Worm (Caenorhabditis elegans) whole organism, L1 larva: ENCODE data around the gene str-3.

Source experiments
- C16A3.4 ChIP-seq: fragments of 150-350 bp; optimal IDR thresholded peaks from 2 replicates; lab custom pipeline; 2014; ENCODE audit warnings: missing biosample characterization, missing genetic modification characterization
- C34B4.2 ChIP-seq: sonication (generic microtip); optimal IDR thresholded peaks from 2 replicates; lab custom pipeline; 2017; ENCODE audit warnings: mild to moderate bottlenecking, missing genetic modification characterization, missing compliant biosample characterization
- Y116A8C.19 ChIP-seq: sonication (generic microtip); optimal IDR thresholded peaks from 2 replicates; lab custom pipeline; 2016; ENCODE audit warnings: missing compliant biosample characterization, missing genetic modification characterization, borderline replicate concordance
- aha-1 ChIP-seq: fragments of 150-350 bp; optimal IDR thresholded peaks from 2 replicates; lab custom pipeline; 2014; ENCODE audit warnings: missing biosample characterization, missing genetic modification characterization
- aly-2 ChIP-seq: fragments of 150-350 bp; optimal IDR thresholded peaks from 2 replicates; lab custom pipeline; 2014; ENCODE audit warnings: missing biosample characterization, missing genetic modification characterization
- blmp-1 ChIP-seq: fragments of 150-350 bp; optimal IDR thresholded peaks from 2 replicates; lab custom pipeline; 2014; ENCODE audit warnings: missing biosample characterization, missing genetic modification characterization
- ceh-82 ChIP-seq, 3 experiments: fragments of 150-350 bp in 1 of 3; sonication (generic microtip) in 2 of 3; optimal IDR thresholded peaks; 2 replicates each; lab custom pipeline; 2014 to 2017; ENCODE audit warnings: missing biosample characterization in 3 of 3, missing genetic modification characterization in 3 of 3
- ceh-88 ChIP-seq: fragments of 200-800 bp; sonication (Bioruptor generic); IDR thresholded peaks from 2 replicates; pipeline ENCODE4 v1.3.6; 2022; ENCODE audit warnings: missing genetic modification characterization, missing compliant biosample characterization
- ceh-90 ChIP-seq: sonication (generic microtip); optimal IDR thresholded peaks from 2 replicates; lab custom pipeline; 2016; ENCODE audit warnings: missing genetic modification characterization, missing compliant biosample characterization
- ces-1 ChIP-seq: fragments of 150-350 bp; optimal IDR thresholded peaks from 2 replicates; lab custom pipeline; 2014; ENCODE audit warnings: missing biosample characterization, missing genetic modification reagents, missing genetic modification characterization
- efl-1 ChIP-seq, 4 experiments: fragments of 150-350 bp; optimal IDR thresholded peaks in 3 of 4; peaks in 1 of 4; 1 replicate in 1 of 4; 2 replicates in 3 of 4; lab custom pipeline; 2014; ENCODE audit warnings: missing biosample characterization in 2 of 4, missing genetic modification characterization in 2 of 4, missing genetic modification reagents in 2 of 4
- egl-13 ChIP-seq: sonication (generic microtip); optimal IDR thresholded peaks from 2 replicates; lab custom pipeline; 2016; ENCODE audit warnings: missing genotype, missing genetic modification reagents, missing genetic modification characterization, missing compliant biosample characterization
- elt-3 ChIP-seq, 6 experiments: fragments of 150-350 bp in 1 of 6; sonication (generic microtip); optimal IDR thresholded peaks; 2 replicates each; lab custom pipeline; 2017 to 2018; ENCODE audit warnings: missing biosample characterization in 6 of 6, missing genetic modification characterization in 6 of 6, inconsistent platforms in 1 of 6
- fkh-4 ChIP-seq: sonication (generic microtip); optimal IDR thresholded peaks from 2 replicates; lab custom pipeline; 2016; ENCODE audit warnings: missing compliant biosample characterization, missing genetic modification characterization, borderline replicate concordance
- fkh-8 ChIP-seq: sonication (generic microtip); optimal IDR thresholded peaks from 2 replicates; lab custom pipeline; 2016; ENCODE audit warnings: mild to moderate bottlenecking, missing genetic modification characterization, missing compliant biosample characterization
- fos-1 ChIP-seq: fragments of 150-350 bp; optimal IDR thresholded peaks from 2 replicates; lab custom pipeline; 2014; ENCODE audit warnings: missing biosample characterization, missing genetic modification characterization
- grh-1 ChIP-seq: fragments of 200-800 bp; sonication (Bioruptor generic); IDR thresholded peaks from 2 replicates; pipeline ENCODE4 v1.3.6; 2022; ENCODE audit warnings: missing genetic modification reagents, missing genetic modification characterization, missing compliant biosample characterization
- irx-1 ChIP-seq: sonication (generic microtip); optimal IDR thresholded peaks from 2 replicates; lab custom pipeline; 2016; ENCODE audit warnings: missing genetic modification characterization, missing compliant biosample characterization
- jun-1 ChIP-seq: fragments of 150-350 bp; optimal IDR thresholded peaks from 2 replicates; lab custom pipeline; 2014; ENCODE audit warnings: missing biosample characterization, missing genetic modification reagents, missing genetic modification characterization
- lin-14 ChIP-seq: fragments of 200-800 bp; sonication (Bioruptor generic); optimal IDR thresholded peaks from 2 replicates; lab custom pipeline; 2018; ENCODE audit warnings: mild to moderate bottlenecking, missing genetic modification characterization, moderate library complexity, missing compliant biosample characterization
- lin-35 ChIP-seq, 2 experiments: fragments of 150-350 bp; optimal IDR thresholded peaks; 2 replicates each; lab custom pipeline; 2014; ENCODE audit warnings: missing biosample characterization in 2 of 2, missing genetic modification characterization in 2 of 2, missing genetic modification reagents in 2 of 2
- lin-39 ChIP-seq: fragments of 150-350 bp; optimal IDR thresholded peaks from 2 replicates; lab custom pipeline; 2014; ENCODE audit warnings: missing biosample characterization, missing genetic modification reagents, missing genetic modification characterization
- mab-9 ChIP-seq: fragments of 200-800 bp; sonication (Bioruptor generic); IDR thresholded peaks from 2 replicates; pipeline ENCODE4 v1.3.6; 2022; ENCODE audit warnings: missing genetic modification reagents, missing genetic modification characterization, missing compliant biosample characterization
- mdl-1 ChIP-seq, 2 experiments: fragments of 150-350 bp; optimal IDR thresholded peaks; 2 replicates each; lab custom pipeline; 2014 to 2017; ENCODE audit warnings: missing biosample characterization in 2 of 2, missing genetic modification characterization in 2 of 2, inconsistent platforms in 1 of 2
- mef-2 ChIP-seq: fragments of 150-350 bp; optimal IDR thresholded peaks from 2 replicates; lab custom pipeline; 2014; ENCODE audit warnings: missing biosample characterization, missing genetic modification characterization
- mep-1 ChIP-seq: fragments of 150-350 bp; optimal IDR thresholded peaks from 2 replicates; lab custom pipeline; 2014; ENCODE audit warnings: missing biosample characterization, missing genetic modification characterization
- nhr-19 ChIP-seq: fragments of 200-800 bp; sonication (Bioruptor generic); conservative IDR thresholded peaks from 2 replicates; pipeline ENCODE4 v1.3.6; 2022; ENCODE audit warnings: missing genetic modification characterization, missing compliant biosample characterization
- nhr-47 ChIP-seq: sonication (generic microtip); optimal IDR thresholded peaks from 2 replicates; lab custom pipeline; 2016; ENCODE audit warnings: mild to moderate bottlenecking, missing genetic modification characterization, moderate library complexity, missing compliant biosample characterization
- nhr-71 ChIP-seq: sonication (generic microtip); optimal IDR thresholded peaks from 2 replicates; lab custom pipeline; 2016; ENCODE audit warnings: mild to moderate bottlenecking, missing genetic modification characterization, moderate library complexity, missing compliant biosample characterization
- nhr-76 ChIP-seq: sonication (generic microtip); optimal IDR thresholded peaks from 2 replicates; lab custom pipeline; 2017; ENCODE audit warnings: missing biosample characterization, missing genetic modification characterization
- nhr-77 ChIP-seq: fragments of 150-350 bp; optimal IDR thresholded peaks from 2 replicates; lab custom pipeline; 2014; ENCODE audit warnings: missing biosample characterization, missing genetic modification characterization
- nhr-85 ChIP-seq: sonication (generic microtip); peaks from one replicate; lab custom pipeline; 2016; ENCODE audit warnings: missing genetic modification characterization, inconsistent platforms, missing compliant biosample characterization
- nhr-90 ChIP-seq: sonication (generic microtip); optimal IDR thresholded peaks from 2 replicates; lab custom pipeline; 2016; ENCODE audit warnings: mild to moderate bottlenecking, missing genetic modification characterization, missing compliant biosample characterization; ENCODE audit not compliant: poor library complexity
- pag-3 ChIP-seq: sonication (generic microtip); optimal IDR thresholded peaks from 2 replicates; lab custom pipeline; 2017; ENCODE audit warnings: missing genetic modification characterization, mild to moderate bottlenecking, missing compliant biosample characterization, antibody characterized with exemption, borderline replicate concordance; ENCODE audit not compliant: insufficient read depth
- pax-3 ChIP-seq: fragments of 200-800 bp; sonication (Bioruptor generic); optimal IDR thresholded peaks from 2 replicates; lab custom pipeline; 2018; ENCODE audit warnings: mild to moderate bottlenecking, missing genetic modification characterization, moderate library complexity, missing compliant biosample characterization
- pqm-1 ChIP-seq: sonication (generic microtip); optimal IDR thresholded peaks from 3 replicates; lab custom pipeline; 2017; ENCODE audit warnings: missing biosample characterization, missing genetic modification characterization
- rnt-1 ChIP-seq: sonication (generic microtip); optimal IDR thresholded peaks from 2 replicates; lab custom pipeline; 2016; ENCODE audit warnings: mild to moderate bottlenecking, missing genetic modification characterization, moderate library complexity, missing compliant biosample characterization
- skn-1 ChIP-seq: fragments of 150-350 bp; optimal IDR thresholded peaks from 2 replicates; lab custom pipeline; 2014; ENCODE audit warnings: missing biosample characterization, missing genetic modification characterization
- snu-23 ChIP-seq: sonication (generic microtip); optimal IDR thresholded peaks from 2 replicates; lab custom pipeline; 2016; ENCODE audit warnings: missing genetic modification characterization, missing compliant biosample characterization
- tbx-2 ChIP-seq: sonication (generic microtip); optimal IDR thresholded peaks from 2 replicates; lab custom pipeline; 2016; ENCODE audit warnings: missing genetic modification characterization, missing compliant biosample characterization
- tlp-1 ChIP-seq: fragments of 150-350 bp; optimal IDR thresholded peaks from 2 replicates; lab custom pipeline; 2014; ENCODE audit warnings: missing biosample characterization, missing genetic modification characterization
- unc-130 ChIP-seq: fragments of 150-350 bp; optimal IDR thresholded peaks from 2 replicates; lab custom pipeline; 2017; ENCODE audit warnings: missing biosample characterization, missing genetic modification characterization, inconsistent platforms
- unc-30 ChIP-seq: sonication (generic microtip); optimal IDR thresholded peaks from 2 replicates; lab custom pipeline; 2017; ENCODE audit warnings: missing biosample characterization, missing genetic modification characterization
- unc-86 ChIP-seq: sonication (generic microtip); optimal IDR thresholded peaks from 2 replicates; lab custom pipeline; 2016; ENCODE audit warnings: missing genetic modification characterization, missing compliant biosample characterization
- vab-15 ChIP-seq: sonication (generic microtip); optimal IDR thresholded peaks from 2 replicates; lab custom pipeline; 2017; ENCODE audit warnings: missing genotype, mild to moderate bottlenecking, missing genetic modification characterization, missing compliant biosample characterization
- zag-1 ChIP-seq: fragments of 150-350 bp; optimal IDR thresholded peaks from 2 replicates; lab custom pipeline; 2014; ENCODE audit warnings: missing biosample characterization, missing genetic modification characterization
- ztf-11 ChIP-seq, 2 experiments: sonication (generic microtip); optimal IDR thresholded peaks; 2 replicates each; lab custom pipeline; 2016 to 2017; ENCODE audit warnings: missing genetic modification characterization in 2 of 2, missing biosample characterization in 1 of 2, missing compliant biosample characterization in 1 of 2

str-3 gene

DNA sequence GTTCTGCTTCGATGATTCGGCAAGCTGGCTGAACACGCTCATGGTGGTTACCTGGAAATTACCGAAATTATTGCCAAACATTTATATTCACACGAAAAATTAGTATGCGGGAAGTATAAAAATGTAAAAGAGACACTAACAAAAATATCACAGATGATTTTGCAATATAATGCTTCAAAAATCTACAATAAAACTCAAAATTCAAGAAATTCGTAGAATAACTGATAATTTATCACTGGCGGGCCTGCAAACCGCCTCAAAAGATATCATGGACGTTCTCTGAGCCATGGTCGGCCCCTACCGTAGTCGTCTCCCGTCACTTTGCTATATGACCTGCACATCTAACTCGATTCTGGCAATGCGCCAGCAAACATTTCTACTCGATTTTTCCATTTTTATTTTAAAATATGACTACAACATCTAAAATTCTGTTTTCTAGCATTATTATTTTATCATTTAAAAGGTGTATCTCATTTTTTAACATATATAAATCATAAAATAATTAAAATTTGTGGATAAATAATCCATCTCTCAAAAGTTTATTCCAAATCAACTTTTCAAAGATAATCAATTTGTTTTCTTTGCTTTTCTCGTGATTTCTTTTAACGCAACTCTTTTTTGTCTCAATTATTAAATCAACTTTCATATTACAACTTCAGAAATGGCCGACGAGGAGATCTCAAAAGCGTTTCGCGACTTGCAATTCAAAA lies 49.4 kb upstream of the str-3 start, which contains the start of the genes F01G4.6 and pfd-1 (continued):
- no peak for TF ChIP-seq tlp-1
- peak; percentile 97 for TF ChIP-seq snu-23 (GFP tag; lab: Kevin White, UChicago)
- peak; percentile 71 for TF ChIP-seq pag-3 (tag; lab: Kevin White, UChicago)
- peak; percentile 95 to 97 (median 97) for TF ChIP-seq ceh-82 (tag; optimal IDR thresholded peaks at IDR 0.05; lab: Kevin White, UChicago)
- TF ChIP-seq unc-86 (tag; lab: Kevin White, UChicago) = peak; percentile 86
- peak; percentile 97 for TF ChIP-seq zag-1 (tag; lab: Kevin White, UChicago)
- peak; percentile 95 for TF ChIP-seq C16A3.4 (tag; lab: Kevin White, UChicago)
- TF ChIP-seq C34B4.2 (tag; lab: Kevin White, UChicago) = peak; percentile 53
- TF ChIP-seq mdl-1 (tag; optimal IDR thresholded peaks at IDR 0.05; lab: Kevin White, UChicago) = peak in 1 of 2 experiments; percentile 82
- peak; percentile 95 for TF ChIP-seq fkh-8 (tag; lab: Kevin White, UChicago)
- TF ChIP-seq efl-1 (optimal IDR thresholded peaks at IDR 0.05; lab: Kevin White, UChicago) = peak; percentile 89 to 92
- peak; percentile 81 to 98 for TF ChIP-seq efl-1 (GFP tag; optimal IDR thresholded peaks at IDR 0.05 in 1 of 2; lab: Kevin White, UChicago)
- TF ChIP-seq nhr-77 (tag; lab: Kevin White, UChicago) = peak; percentile 92
- TF ChIP-seq ztf-11 (tag; optimal IDR thresholded peaks at IDR 0.05; lab: Kevin White, UChicago) = peak in 1 of 2 experiments; percentile 81
- no peak for TF ChIP-seq ces-1 (GFP tag; lab: Kevin White, UChicago)
- peak; percentile 37 for TF ChIP-seq aha-1 (tag; lab: Kevin White, UChicago)
- peak; percentile 53 for TF ChIP-seq mef-2 (tag; lab: Kevin White, UChicago)
- TF ChIP-seq nhr-76 (tag; lab: Kevin White, UChicago) = no peak
- peak; percentile 23 to 94 (median 83) for TF ChIP-seq elt-3 (tag; optimal IDR thresholded peaks at IDR 0.05; lab: Kevin White, UChicago)
- TF ChIP-seq grh-1 (GFP tag; lab: Robert Waterston, UW) = peak; percentile 84
- TF ChIP-seq lin-35 (GFP tag; optimal IDR thresholded peaks at IDR 0.05; lab: Kevin White, UChicago) = peak; percentile 87 to 91
- no peak for TF ChIP-seq pqm-1 (tag; lab: Kevin White, UChicago)
- no peak for TF ChIP-seq ceh-90 (tag; lab: Kevin White, UChicago)
- peak; percentile 96 for TF ChIP-seq nhr-85 (tag; lab: Kevin White, UChicago)
- TF ChIP-seq lin-14 (GFP tag; lab: Kevin White, UChicago) = peak; percentile 96
- peak; percentile 99 for TF ChIP-seq unc-130 (tag; lab: Kevin White, UChicago)
- TF ChIP-seq fos-1 (tag; lab: Kevin White, UChicago) = peak; percentile 88
- TF ChIP-seq fkh-4 = peak; percentile 64
- peak; percentile 88 for TF ChIP-seq skn-1 (tag; lab: Kevin White, UChicago)
- TF ChIP-seq nhr-47 (tag; lab: Kevin White, UChicago) = peak; percentile 96
- peak; percentile 100 for TF ChIP-seq nhr-19
- peak; percentile 91 for TF ChIP-seq pax-3
- peak; percentile 89 for TF ChIP-seq egl-13
- TF ChIP-seq nhr-90 (tag; lab: Kevin White, UChicago) = peak; percentile 92
- peak; percentile 81 for TF ChIP-seq irx-1 (tag; lab: Kevin White, UChicago)
- TF ChIP-seq rnt-1 = peak; percentile 93
- peak; percentile 88 for TF ChIP-seq blmp-1 (tag; lab: Kevin White, UChicago)
- TF ChIP-seq, all 84 proteins: peak for 64

DNA sequence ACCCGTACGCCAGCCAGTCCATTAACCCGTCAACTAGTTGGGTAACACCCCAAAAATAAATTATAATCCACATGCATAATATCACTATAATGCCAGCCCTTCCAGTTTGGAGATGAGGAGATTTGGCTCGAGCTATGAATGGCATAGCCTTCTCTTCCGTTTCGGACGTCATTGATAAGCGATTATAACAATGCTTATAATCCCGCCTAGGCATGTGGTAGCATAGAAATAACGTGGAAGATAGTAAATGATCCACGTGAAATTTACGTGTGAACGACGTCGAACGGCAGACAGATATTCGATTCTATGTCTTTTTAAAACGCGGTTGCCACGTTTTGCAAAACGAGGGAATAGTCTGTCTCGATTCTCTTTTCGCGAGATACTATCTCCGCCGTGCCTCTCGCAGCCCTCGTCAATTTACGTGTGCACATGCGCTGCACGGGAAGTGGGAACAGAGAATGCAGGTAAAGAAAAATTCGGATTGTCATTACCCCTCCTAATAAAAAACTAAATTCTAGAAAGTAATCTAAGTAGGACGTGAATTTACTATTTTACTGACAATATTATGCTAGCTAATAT lies 48.7 kb upstream of the str-3 start:
- no peak for TF ChIP-seq unc-30 (tag; lab: Kevin White, UChicago)
- no peak for TF ChIP-seq ztf-11 (tag; optimal IDR thresholded peaks at IDR 0.05; lab: Kevin White, UChicago)
- TF ChIP-seq elt-3 (tag; optimal IDR thresholded peaks at IDR 0.05; lab: Kevin White, UChicago) = peak in 1 of 6 experiments; percentile 8
- peak; percentile 2 for TF ChIP-seq fkh-4
- TF ChIP-seq jun-1 (tag; lab: Kevin White, UChicago) = no peak
- peak; percentile 55 for TF ChIP-seq lin-14 (GFP tag; lab: Kevin White, UChicago)
- TF ChIP-seq ceh-82 (tag; optimal IDR thresholded peaks at IDR 0.05; lab: Kevin White, UChicago) = peak in 1 of 3 experiments; percentile 0
- TF ChIP-seq fkh-8 (tag; lab: Kevin White, UChicago) = peak; percentile 49
- TF ChIP-seq pax-3 = peak; percentile 68
- peak; percentile 36 for TF ChIP-seq rnt-1
- no peak for TF ChIP-seq irx-1 (tag; lab: Kevin White, UChicago)
- no peak for TF ChIP-seq tlp-1
- no peak for TF ChIP-seq nhr-76 (tag; lab: Kevin White, UChicago)
- peak; percentile 25 for TF ChIP-seq nhr-71 (tag; lab: Kevin White, UChicago)
- no peak for TF ChIP-seq lin-39 (tag; lab: Kevin White, UChicago)
- no peak for TF ChIP-seq zag-1 (tag; lab: Kevin White, UChicago)
- no peak for TF ChIP-seq C16A3.4 (tag; lab: Kevin White, UChicago)
- TF ChIP-seq mab-9 (GFP tag; lab: Robert Waterston, UW) = no peak
- TF ChIP-seq aly-2 (tag; lab: Kevin White, UChicago) = no peak
- TF ChIP-seq tbx-2 = no peak
- no peak for TF ChIP-seq vab-15 (tag; lab: Kevin White, UChicago)
- no peak for TF ChIP-seq Y116A8C.19 (tag; lab: Kevin White, UChicago)
- peak; percentile 5 for TF ChIP-seq mep-1 (tag; lab: Kevin White, UChicago)
- no peak for TF ChIP-seq ceh-88
